Worm (Caenorhabditis elegans): Measurements from ENCODE around the gene clec-66.
A peak's percentile ranks its signal among the peaks of the same experiment; 100 is the strongest.

clec-66 gene

ce11 chrII:12878697-12879096 is 25.5 kb upstream of the clec-66 start:
- peak; percentile 37 for TF ChIP-seq ceh-18 (tag; optimal IDR thresholded peaks at IDR 0.05)
- TF ChIP-seq ceh-9 (tag; optimal IDR thresholded peaks at IDR 0.05): no peak
- peak; percentile 21 for TF ChIP-seq hlh-30 (tag; optimal IDR thresholded peaks at IDR 0.05; ENCODE audit: insufficient read depth)
- peak; percentile 36 for TF ChIP-seq elt-2 (tag; optimal IDR thresholded peaks at IDR 0.05)
- TF ChIP-seq unc-55 (GFP tag; optimal IDR thresholded peaks at IDR 0.05): no peak

DNA sequence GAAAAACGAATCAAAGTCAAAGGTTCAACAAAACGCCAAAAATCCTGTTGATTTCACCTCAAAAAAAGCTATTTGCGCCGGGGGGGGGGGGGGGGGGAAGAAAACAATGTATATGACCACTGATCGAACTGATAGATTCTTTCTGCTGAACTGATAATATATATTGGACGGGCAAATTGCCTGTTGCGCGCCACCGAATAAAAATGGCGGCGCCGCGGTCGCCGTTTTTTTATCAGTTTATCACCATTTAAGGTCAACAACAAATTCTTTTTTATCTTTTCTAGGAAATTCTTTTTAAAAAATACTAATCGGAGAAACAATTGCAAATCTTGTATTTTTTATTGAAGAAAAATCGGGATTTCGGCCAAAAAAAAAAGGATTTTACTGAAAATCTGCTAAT is 24.4 kb upstream of the clec-66 start:
- TF ChIP-seq Y22D7AL.16 (tag; optimal IDR thresholded peaks at IDR 0.05) (no peak), ceh-22 (tag; optimal IDR thresholded peaks at IDR 0.05) (no peak), unc-3 (GFP tag; conservative IDR thresholded peaks at IDR 0.05) (no peak), unc-3 (tag; optimal IDR thresholded peaks at IDR 0.05) (no peak), ceh-31 (tag; optimal IDR thresholded peaks at IDR 0.05) (no peak), pha-4 (tag; optimal IDR thresholded peaks at IDR 0.05) (no peak)

DNA sequence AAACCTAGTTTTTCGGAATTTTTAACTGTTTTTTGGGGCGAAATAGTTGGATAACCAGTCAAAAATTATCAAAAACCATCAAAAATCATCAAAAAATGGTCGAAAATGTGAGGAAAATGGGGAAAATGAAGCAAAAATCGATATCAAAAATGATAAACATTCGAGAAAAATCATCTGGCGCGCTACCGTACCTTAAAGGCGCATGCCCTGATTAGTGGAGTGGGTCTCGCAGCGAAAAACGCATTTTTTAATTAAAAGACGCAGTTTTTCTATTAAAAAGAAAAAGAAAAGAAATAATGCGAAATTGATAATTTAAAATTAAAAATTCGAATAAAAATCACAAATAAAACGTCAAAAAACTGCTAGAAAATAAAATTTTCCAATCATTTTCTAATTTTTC is 23.8 kb upstream of the clec-66 start, which contains the start of gene F35C5.1:
Gene F35C5.1, plus strand, starts transcription at position 399 of the 400 bp plus-strand sequence.
- TF ChIP-seq pqm-1 (tag; optimal IDR thresholded peaks at IDR 0.05) (no peak), mec-3 (tag; optimal IDR thresholded peaks at IDR 0.05; ENCODE audit: borderline replicate concordance) (no peak), ets-4 (tag; optimal IDR thresholded peaks at IDR 0.05) (no peak), dve-1 (tag; optimal IDR thresholded peaks at IDR 0.05) (no peak), unc-3 (GFP tag; conservative IDR thresholded peaks at IDR 0.05) (no peak), unc-3 (tag; optimal IDR thresholded peaks at IDR 0.05) (no peak), ceh-9 (tag; optimal IDR thresholded peaks at IDR 0.05) (no peak), pax-1 (tag; optimal IDR thresholded peaks at IDR 0.05) (no peak), ceh-19 (GFP tag; optimal IDR thresholded peaks at IDR 0.05) (no peak), dmd-4 (tag; optimal IDR thresholded peaks at IDR 0.05; ENCODE audit: borderline replicate concordance) (no peak), npax-4 (tag; optimal IDR thresholded peaks at IDR 0.05) (no peak), ztf-16 (tag; optimal IDR thresholded peaks at IDR 0.05) (no peak), ceh-45 (GFP tag; IDR thresholded peaks at IDR 0.05) (no peak), lim-6 (tag; optimal IDR thresholded peaks at IDR 0.05) (no peak)

DNA sequence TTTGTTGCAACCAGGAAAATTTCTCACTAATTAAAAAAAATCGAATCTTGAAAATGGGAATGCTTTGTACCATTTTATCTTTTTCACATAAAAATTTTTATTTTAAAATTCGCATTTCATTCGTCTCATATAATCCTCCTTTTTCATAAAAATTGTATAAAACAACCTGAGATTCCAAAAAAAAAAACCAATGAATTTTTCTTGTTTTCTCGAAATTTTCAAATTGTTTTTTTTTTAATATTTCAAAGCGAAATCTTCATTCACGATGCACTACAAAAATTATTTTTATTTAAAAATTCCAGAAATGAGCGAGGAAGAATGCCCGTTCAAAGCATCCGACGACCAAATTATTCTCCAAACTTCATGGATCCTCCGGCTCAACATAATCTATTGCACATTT is 19.2 kb upstream of the clec-66 start, which contains the start of gene sra-14:
Gene sra-14, plus strand, starts transcription at position 301 of the 400 bp plus-strand sequence.
- TF ChIP-seq lin-11 (tag; optimal IDR thresholded peaks at IDR 0.05) (no peak), T23F11.4 (GFP tag; optimal IDR thresholded peaks at IDR 0.05) (no peak), ceh-19 (GFP tag; optimal IDR thresholded peaks at IDR 0.05) (no peak), nhr-11 (tag; optimal IDR thresholded peaks at IDR 0.05) (no peak), pros-1 (tag; optimal IDR thresholded peaks at IDR 0.05) (no peak), ref-2 (tag; optimal IDR thresholded peaks at IDR 0.05) (no peak), eyg-1 (tag; optimal IDR thresholded peaks at IDR 0.05) (no peak), unc-55 (GFP tag; optimal IDR thresholded peaks at IDR 0.05) (no peak), unc-42 (tag; optimal IDR thresholded peaks at IDR 0.05) (no peak), ceh-45 (GFP tag; IDR thresholded peaks at IDR 0.05) (no peak), madf-2 (tag; optimal IDR thresholded peaks at IDR 0.05) (no peak), lim-6 (tag; optimal IDR thresholded peaks at IDR 0.05) (no peak), syd-9 (tag; optimal IDR thresholded peaks at IDR 0.05) (no peak), ceh-22 (tag; optimal IDR thresholded peaks at IDR 0.05) (no peak), tbx-7 (tag; optimal IDR thresholded peaks at IDR 0.05) (no peak), C38D4.7 (GFP tag; optimal IDR thresholded peaks at IDR 0.05) (no peak), rnt-1 (tag; optimal IDR thresholded peaks at IDR 0.05) (no peak), ceh-14 (tag; optimal IDR thresholded peaks at IDR 0.05) (no peak), K02D7.2 (tag; optimal IDR thresholded peaks at IDR 0.05) (no peak), F13H6.1 (tag; optimal IDR thresholded peaks at IDR 0.05) (no peak)
